Worm (Caenorhabditis elegans) whole organism, late embryonic: ENCODE data around the gene gmn-1.

ENCODE experiments used
- C08G9.2 ChIP-seq: sonication (generic microtip); optimal IDR thresholded peaks from 2 replicates; lab custom pipeline; 2016; ENCODE audit warnings: mild to moderate bottlenecking, missing genetic modification characterization, moderate library complexity, missing compliant biosample characterization
- C38D4.7 ChIP-seq: fragments of 200-800 bp; sonication (Bioruptor generic); optimal IDR thresholded peaks from 2 replicates; lab custom pipeline; 2018; ENCODE audit warnings: mild to moderate bottlenecking, missing genetic modification characterization, moderate library complexity, missing compliant biosample characterization
- K02D7.2 ChIP-seq: sonication (generic microtip); optimal IDR thresholded peaks from 2 replicates; lab custom pipeline; 2017; ENCODE audit warnings: mild to moderate bottlenecking, missing genetic modification characterization, missing compliant biosample characterization
- K09A11.1 ChIP-seq: sonication (generic microtip); optimal IDR thresholded peaks from 2 replicates; lab custom pipeline; 2017; ENCODE audit warnings: antibody characterized with exemption, mild to moderate bottlenecking, missing genetic modification characterization, missing compliant biosample characterization; ENCODE audit not compliant: insufficient read depth
- ama-1 ChIP-seq: fragments of 150-350 bp; optimal IDR thresholded peaks from 2 replicates; lab custom pipeline; 2014
- ceh-14 ChIP-seq: sonication (generic microtip); optimal IDR thresholded peaks from 2 replicates; lab custom pipeline; 2016; ENCODE audit warnings: missing genotype, missing genetic modification characterization, missing compliant biosample characterization
- ceh-18 ChIP-seq: sonication (generic microtip); optimal IDR thresholded peaks from 2 replicates; lab custom pipeline; 2016; ENCODE audit warnings: missing genetic modification characterization, missing compliant biosample characterization
- ceh-2 ChIP-seq: sonication (generic microtip); optimal IDR thresholded peaks from 2 replicates; lab custom pipeline; 2016; ENCODE audit warnings: missing genotype, missing genetic modification characterization, missing compliant biosample characterization
- ceh-24 ChIP-seq: sonication (generic microtip); optimal IDR thresholded peaks from 2 replicates; lab custom pipeline; 2016; ENCODE audit warnings: mild to moderate bottlenecking, missing genetic modification characterization, missing compliant biosample characterization
- ceh-31 ChIP-seq: sonication (generic microtip); optimal IDR thresholded peaks from 2 replicates; lab custom pipeline; 2016; ENCODE audit warnings: missing genetic modification characterization, missing compliant biosample characterization
- ceh-34 ChIP-seq: sonication (generic microtip); optimal IDR thresholded peaks from 2 replicates; lab custom pipeline; 2016; ENCODE audit warnings: mild to moderate bottlenecking, missing genetic modification characterization, missing compliant biosample characterization
- ceh-6 ChIP-seq: fragments of 200-800 bp; sonication (Bioruptor generic); optimal IDR thresholded peaks from 2 replicates; lab custom pipeline; 2018; ENCODE audit warnings: mild to moderate bottlenecking, missing genetic modification characterization, missing compliant biosample characterization
- dve-1 ChIP-seq: sonication (generic microtip); optimal IDR thresholded peaks from 2 replicates; lab custom pipeline; 2017; ENCODE audit warnings: antibody characterized with exemption, mild to moderate bottlenecking, missing genetic modification characterization, missing compliant biosample characterization
- elt-2 ChIP-seq: sonication (generic microtip); optimal IDR thresholded peaks from 2 replicates; lab custom pipeline; 2016; ENCODE audit warnings: missing genetic modification reagents, missing genetic modification characterization, missing compliant biosample characterization
- fkh-6 ChIP-seq: sonication (generic microtip); optimal IDR thresholded peaks from 2 replicates; lab custom pipeline; 2016; ENCODE audit warnings: missing genetic modification characterization, missing compliant biosample characterization
- gmeb-2 ChIP-seq: sonication (generic microtip); optimal IDR thresholded peaks from 2 replicates; lab custom pipeline; 2016; ENCODE audit warnings: missing genetic modification characterization, inconsistent platforms, missing compliant biosample characterization
- hlh-13 ChIP-seq: fragments of 200-800 bp; sonication (Bioruptor generic); optimal IDR thresholded peaks from 2 replicates; lab custom pipeline; 2018; ENCODE audit warnings: mild to moderate bottlenecking, missing genetic modification characterization, missing compliant biosample characterization
- hlh-15 ChIP-seq: sonication (generic microtip); optimal IDR thresholded peaks from 2 replicates; lab custom pipeline; 2016; ENCODE audit warnings: missing genetic modification characterization, missing compliant biosample characterization
- hlh-30 ChIP-seq: sonication (generic microtip); optimal IDR thresholded peaks from 2 replicates; lab custom pipeline; 2017; ENCODE audit warnings: antibody characterized with exemption, missing genetic modification characterization, missing compliant biosample characterization; ENCODE audit not compliant: insufficient read depth
- hlh-6 ChIP-seq: sonication (generic microtip); optimal IDR thresholded peaks from 2 replicates; lab custom pipeline; 2016; ENCODE audit warnings: missing genotype, missing genetic modification characterization, missing compliant biosample characterization
- lin-11 ChIP-seq: fragments of 200-800 bp; sonication (Bioruptor generic); optimal IDR thresholded peaks from 2 replicates; lab custom pipeline; 2018; ENCODE audit warnings: mild to moderate bottlenecking, missing genetic modification characterization, missing compliant biosample characterization
- madf-2 ChIP-seq: sonication (generic microtip); optimal IDR thresholded peaks from 2 replicates; lab custom pipeline; 2017; ENCODE audit warnings: missing genetic modification characterization, missing compliant biosample characterization
- mec-3 ChIP-seq: sonication (generic microtip); optimal IDR thresholded peaks from 2 replicates; lab custom pipeline; 2016; ENCODE audit warnings: borderline replicate concordance, missing genetic modification characterization, missing compliant biosample characterization
- nfya-1 ChIP-seq: sonication (generic microtip); optimal IDR thresholded peaks from 2 replicates; lab custom pipeline; 2017; ENCODE audit warnings: missing genetic modification characterization, mild to moderate bottlenecking, missing compliant biosample characterization, antibody characterized with exemption, moderate library complexity
- nhr-232 ChIP-seq: sonication (generic microtip); optimal IDR thresholded peaks from 2 replicates; lab custom pipeline; 2016; ENCODE audit warnings: missing genetic modification characterization, missing compliant biosample characterization
- odd-2 ChIP-seq: sonication (generic microtip); optimal IDR thresholded peaks from 2 replicates; lab custom pipeline; 2017; ENCODE audit warnings: antibody characterized with exemption, mild to moderate bottlenecking, missing genetic modification characterization, missing compliant biosample characterization
- pag-3 ChIP-seq: sonication (generic microtip); optimal IDR thresholded peaks from 2 replicates; lab custom pipeline; 2016; ENCODE audit warnings: missing compliant biosample characterization, missing genetic modification characterization, borderline replicate concordance
- pat-9 ChIP-seq: fragments of 200-800 bp; sonication (Bioruptor generic); optimal IDR thresholded peaks from 2 replicates; lab custom pipeline; 2018; ENCODE audit warnings: mild to moderate bottlenecking, missing genetic modification characterization, moderate library complexity, missing compliant biosample characterization
- pax-1 ChIP-seq: fragments of 150-350 bp; optimal IDR thresholded peaks from 2 replicates; lab custom pipeline; 2014; ENCODE audit warnings: missing biosample characterization, missing genetic modification characterization
- pha-4 ChIP-seq: fragments of 150-350 bp; optimal IDR thresholded peaks from 2 replicates; lab custom pipeline; 2018; ENCODE audit warnings: missing biosample characterization, missing genetic modification reagents, missing genetic modification characterization
- pqm-1 ChIP-seq: sonication (generic microtip); optimal IDR thresholded peaks from 2 replicates; lab custom pipeline; 2016; ENCODE audit warnings: missing genetic modification characterization, missing compliant biosample characterization
- pros-1 ChIP-seq: fragments of 150-350 bp; optimal IDR thresholded peaks from 2 replicates; lab custom pipeline; 2014; ENCODE audit warnings: missing biosample characterization, missing genetic modification reagents, missing genetic modification characterization
- rnt-1 ChIP-seq: sonication (generic microtip); optimal IDR thresholded peaks from 2 replicates; lab custom pipeline; 2016; ENCODE audit warnings: missing genetic modification characterization, missing compliant biosample characterization
- sdc-2 ChIP-seq: sonication (generic microtip); optimal IDR thresholded peaks from 2 replicates; lab custom pipeline; 2016; ENCODE audit warnings: missing genotype, missing genetic modification characterization, missing compliant biosample characterization
- sox-2 ChIP-seq: fragments of 200-800 bp; sonication (Bioruptor generic); IDR thresholded peaks from 2 replicates; pipeline ENCODE4 v1.3.6; 2022; ENCODE audit warnings: missing genetic modification reagents, missing genetic modification characterization, missing compliant biosample characterization
- sox-4 ChIP-seq: sonication (generic microtip); optimal IDR thresholded peaks from 2 replicates; lab custom pipeline; 2017; ENCODE audit warnings: mild to moderate bottlenecking, missing genetic modification characterization, inconsistent platforms, missing compliant biosample characterization
- syd-9 ChIP-seq: sonication (generic microtip); optimal IDR thresholded peaks from 2 replicates; lab custom pipeline; 2016; ENCODE audit warnings: mild to moderate bottlenecking, missing genetic modification characterization, moderate library complexity, missing compliant biosample characterization
- tbx-2 ChIP-seq: sonication (generic microtip); optimal IDR thresholded peaks from 2 replicates; lab custom pipeline; 2016; ENCODE audit warnings: missing genetic modification characterization, missing compliant biosample characterization
- tbx-7 ChIP-seq: sonication (generic microtip); optimal IDR thresholded peaks from 2 replicates; lab custom pipeline; 2016; ENCODE audit warnings: missing genotype, missing genetic modification characterization, missing compliant biosample characterization
- unc-3 ChIP-seq, 2 experiments: fragments of 200-800 bp in 1 of 2; sonication (Bioruptor generic) in 1 of 2; sonication (generic microtip) in 1 of 2; conservative IDR thresholded peaks in 1 of 2; optimal IDR thresholded peaks in 1 of 2; 2 replicates each; pipeline versions ENCODE4 v1.3.6 to Lab custom; 2016 to 2022; ENCODE audit warnings: missing compliant biosample characterization in 2 of 2, missing genetic modification characterization in 2 of 2, missing genetic modification reagents in 1 of 2
- unc-42 ChIP-seq: sonication (generic microtip); optimal IDR thresholded peaks from 2 replicates; lab custom pipeline; 2016; ENCODE audit warnings: missing genotype, missing genetic modification characterization, missing compliant biosample characterization
- zip-5 ChIP-seq: sonication (generic microtip); optimal IDR thresholded peaks from 2 replicates; lab custom pipeline; 2016; ENCODE audit warnings: missing genetic modification characterization, missing compliant biosample characterization
- ztf-16 ChIP-seq: sonication (generic microtip); optimal IDR thresholded peaks from 2 replicates; lab custom pipeline; 2017; ENCODE audit warnings: missing genetic modification characterization, missing compliant biosample characterization

Gene gmn-1

ce11 chrIII:12259793-12260192 is 34.7 kb upstream of the gmn-1 start:
- TF ChIP-seq hlh-30 (tag; lab: Kevin White, UChicago) (no peak), pag-3 (tag; lab: Kevin White, UChicago) (no peak), dve-1 (no peak), madf-2 (tag; lab: Kevin White, UChicago) (no peak), odd-2 (tag; lab: Kevin White, UChicago) (no peak), K02D7.2 (no peak), lin-11 (tag; lab: Kevin White, UChicago) (no peak), nhr-232 (no peak), rnt-1 (tag; lab: Kevin White, UChicago) (no peak), C38D4.7 (GFP tag; lab: Kevin White, UChicago) (no peak), ceh-24 (tag; lab: Kevin White, UChicago) (no peak), syd-9 (tag; lab: Kevin White, UChicago) (no peak)

- TF ChIP-seq pha-4: no peak
- no peak for TF ChIP-seq ceh-2 (tag; lab: Kevin White, UChicago)
- TF ChIP-seq pat-9 (tag; lab: Kevin White, UChicago): no peak
- TF ChIP-seq ceh-18 (tag; lab: Kevin White, UChicago): no peak
- TF ChIP-seq ztf-16 (tag; lab: Kevin White, UChicago): no peak
- TF ChIP-seq zip-5 (tag; lab: Kevin White, UChicago): no peak
- TF ChIP-seq sox-2: no peak
- TF ChIP-seq unc-42 (tag; lab: Kevin White, UChicago): no peak
- TF ChIP-seq fkh-6 (tag; lab: Kevin White, UChicago): no peak
- no peak for TF ChIP-seq gmeb-2
- TF ChIP-seq ceh-14: no peak
- TF ChIP-seq nfya-1 (tag; lab: Kevin White, UChicago): no peak
- no peak for TF ChIP-seq hlh-30 (tag; lab: Kevin White, UChicago)
- TF ChIP-seq pqm-1: no peak
- TF ChIP-seq ceh-34 (tag; lab: Kevin White, UChicago): no peak
- no peak for TF ChIP-seq ceh-24 (tag; lab: Kevin White, UChicago)
- TF ChIP-seq ceh-31 (tag; lab: Kevin White, UChicago): no peak
- no peak for TF ChIP-seq elt-2
- no peak for TF ChIP-seq hlh-15 (tag; lab: Kevin White, UChicago)
These were observed 28.2 kb upstream of the gmn-1 start for ce11 chrIII:12253342-12253741.

ce11 chrIII:12251178-12251577 is 26.0 kb upstream of the gmn-1 start:
- TF ChIP-seq ztf-16 (tag; lab: Kevin White, UChicago): no peak
- no peak for TF ChIP-seq hlh-15 (tag; lab: Kevin White, UChicago)
- no peak for TF ChIP-seq tbx-7 (tag; lab: Kevin White, UChicago)
- no peak for TF ChIP-seq unc-3 (GFP tag; conservative IDR thresholded peaks at IDR 0.05; lab: Robert Waterston, UW)
- TF ChIP-seq unc-3 (tag; optimal IDR thresholded peaks at IDR 0.05; lab: Kevin White, UChicago): no peak
- TF ChIP-seq rnt-1 (tag; lab: Kevin White, UChicago): no peak
- TF ChIP-seq mec-3 (tag; lab: Kevin White, UChicago): no peak
- no peak for TF ChIP-seq odd-2 (tag; lab: Kevin White, UChicago)
- no peak for TF ChIP-seq pha-4

- TF ChIP-seq K09A11.1 (tag; lab: Kevin White, UChicago) (peak; percentile 40), rnt-1 (tag; lab: Kevin White, UChicago) (peak; percentile 77), sdc-2 (tag; lab: Kevin White, UChicago) (no peak), ceh-6 (GFP tag; lab: Kevin White, UChicago) (no peak), tbx-2 (tag; lab: Kevin White, UChicago) (peak; percentile 61), hlh-30 (tag; lab: Kevin White, UChicago) (peak; percentile 19), ama-1 (lab: Kevin White, UChicago) (peak; percentile 99), hlh-6 (tag; lab: Kevin White, UChicago) (no peak), nfya-1 (tag; lab: Kevin White, UChicago) (peak; percentile 84), unc-42 (tag; lab: Kevin White, UChicago) (peak; percentile 79), pax-1 (tag; lab: Kevin White, UChicago) (peak; percentile 75), pat-9 (tag; lab: Kevin White, UChicago) (peak; percentile 22), sox-4 (peak; percentile 30), pqm-1 (peak; percentile 6), ceh-31 (tag; lab: Kevin White, UChicago) (peak; percentile 74), elt-2 (peak; percentile 34), ceh-18 (tag; lab: Kevin White, UChicago) (peak; percentile 61), dve-1 (peak; percentile 72), fkh-6 (tag; lab: Kevin White, UChicago) (peak; percentile 2), sox-2 (no peak), hlh-13 (GFP tag; lab: Kevin White, UChicago) (peak; percentile 13), pros-1 (tag; lab: Kevin White, UChicago) (peak; percentile 25), ceh-14 (peak; percentile 50), C08G9.2 (tag; lab: Kevin White, UChicago) (peak; percentile 69)
These were observed 25.1 kb upstream of the gmn-1 start, which contains the start of the genes tim-1 and Y75B8A.23 for ce11 chrIII:12250114-12250792. TSS of gene tim-1 (minus strand) at chrIII:12250164. TSS of gene Y75B8A.23 (plus strand) at chrIII:12250660.
